Fruit fly (Drosophila melanogaster) whole organism, adult: ENCODE measurements around the gene crol.
A peak's percentile ranks its signal among the peaks of the same experiment; 100 is the strongest.

Source experiments
- CG11617 ChIP-seq: fragments of 200-800 bp; sonication (Bioruptor generic); optimal IDR thresholded peaks from 2 replicates; lab custom pipeline; 2017; ENCODE audit warnings: mild to moderate bottlenecking, missing biosample characterization, missing genetic modification reagents, missing genetic modification characterization
- CG12768 ChIP-seq: fragments of 200-800 bp; sonication (Bioruptor generic); optimal IDR thresholded peaks from 2 replicates; lab custom pipeline; 2017; ENCODE audit warnings: missing biosample characterization, missing genetic modification characterization, mild to moderate bottlenecking, moderate library complexity, missing genetic modification reagents
- CG14711 ChIP-seq: fragments of 200-800 bp; sonication (Bioruptor generic); optimal IDR thresholded peaks from 2 replicates; lab custom pipeline; 2018; ENCODE audit warnings: missing biosample characterization, mild to moderate bottlenecking, missing genetic modification characterization, moderate library complexity
- CG1620 ChIP-seq: fragments of 200-800 bp; sonication (Bioruptor generic); optimal IDR thresholded peaks from 2 replicates; lab custom pipeline; 2016; ENCODE audit warnings: missing biosample characterization, missing genetic modification characterization
- CG33017 ChIP-seq: fragments of 200-800 bp; sonication (Bioruptor generic); optimal IDR thresholded peaks from 2 replicates; lab custom pipeline; 2018; ENCODE audit warnings: missing biosample characterization, mild to moderate bottlenecking, missing genetic modification characterization, moderate library complexity
- CG5204 ChIP-seq: fragments of 200-800 bp; sonication (Bioruptor generic); optimal IDR thresholded peaks from 2 replicates; lab custom pipeline; 2016; ENCODE audit warnings: missing biosample characterization, missing genetic modification characterization
- CG7045 ChIP-seq: fragments of 200-800 bp; sonication (Bioruptor generic); optimal IDR thresholded peaks from 2 replicates; lab custom pipeline; 2017; ENCODE audit warnings: missing biosample characterization, mild to moderate bottlenecking, missing genetic modification characterization
- CG7101 ChIP-seq: fragments of 200-800 bp; sonication (Bioruptor generic); optimal IDR thresholded peaks from 2 replicates; lab custom pipeline; 2018; ENCODE audit warnings: missing biosample characterization, mild to moderate bottlenecking, missing genetic modification characterization, moderate library complexity
- Clk ChIP-seq: fragments of 200-800 bp; sonication (Bioruptor generic); optimal IDR thresholded peaks from 2 replicates; lab custom pipeline; 2017; ENCODE audit warnings: missing biosample characterization, missing genetic modification characterization
- Crg-1 ChIP-seq: fragments of 200-800 bp; sonication (Bioruptor generic); optimal IDR thresholded peaks from 2 replicates; lab custom pipeline; 2016; ENCODE audit warnings: missing biosample characterization, missing genetic modification characterization
- Hr96 ChIP-seq: fragments of 200-800 bp; sonication (Bioruptor generic); optimal IDR thresholded peaks from 2 replicates; lab custom pipeline; 2016; ENCODE audit warnings: missing biosample characterization, missing genetic modification characterization
- Mnt ChIP-seq: fragments of 200-800 bp; sonication (Bioruptor generic); optimal IDR thresholded peaks from 2 replicates; lab custom pipeline; 2016; ENCODE audit warnings: missing biosample characterization, mild to moderate bottlenecking, missing genetic modification characterization
- bab1 ChIP-seq: fragments of 200-800 bp; sonication (Bioruptor generic); optimal IDR thresholded peaks from 3 replicates; lab custom pipeline; 2019; ENCODE audit warnings: missing biosample characterization, mild to moderate bottlenecking, missing genetic modification characterization, moderate library complexity
- cic ChIP-seq: fragments of 200-800 bp; sonication (Bioruptor generic); optimal IDR thresholded peaks from 2 replicates; lab custom pipeline; 2017; ENCODE audit warnings: missing biosample characterization, mild to moderate bottlenecking, missing genetic modification characterization, moderate library complexity
- cnc ChIP-seq, 2 experiments: fragments of >200 bp; optimal IDR thresholded peaks; 2 replicates each; lab custom pipeline; 2017
- kay ChIP-seq: fragments of 200-800 bp; sonication (Bioruptor generic); peaks from one replicate; lab custom pipeline; 2016; ENCODE audit warnings: missing biosample characterization, missing genetic modification characterization, borderline replicate concordance
- ovo ChIP-seq: fragments of 200-800 bp; sonication (Bioruptor generic); optimal IDR thresholded peaks from 2 replicates; lab custom pipeline; 2016; ENCODE audit warnings: missing biosample characterization, missing genetic modification characterization
- pad ChIP-seq: fragments of 200-800 bp; sonication (Bioruptor generic); optimal IDR thresholded peaks from 3 replicates; lab custom pipeline; 2017; ENCODE audit warnings: missing biosample characterization, missing genetic modification characterization, mild to moderate bottlenecking, moderate library complexity, missing genetic modification reagents
- tj ChIP-seq: fragments of 200-800 bp; sonication (Bioruptor generic); optimal IDR thresholded peaks from 3 replicates; lab custom pipeline; 2017; ENCODE audit warnings: missing biosample characterization, mild to moderate bottlenecking, missing genetic modification characterization, moderate library complexity
- toe ChIP-seq: fragments of 200-800 bp; sonication (Bioruptor generic); optimal IDR thresholded peaks from 2 replicates; lab custom pipeline; 2016; ENCODE audit warnings: missing biosample characterization, missing genetic modification characterization

crol gene

dm6 chr2L:11842291-11843187, 33.3 kb upstream of the crol start, which contains the start of the genes CG44008, CG14933, CG46426 and CG42486:
TSS of gene CG44008 (minus strand) at chr2L:11842445.
TSS of gene CG14933 (plus strand) at chr2L:11842828.
TSS of gene CG46426 (plus strand) at chr2L:11842828.
TSS of gene CG42486 (plus strand) at chr2L:11843137.
- TF ChIP-seq Clk (GFP tag; lab: Kevin White, UChicago) = no peak
- no peak for TF ChIP-seq CG33017 (tag; lab: Kevin White, UChicago)
- TF ChIP-seq cic (GFP tag; lab: Kevin White, UChicago) = peak; percentile 74
- no peak for TF ChIP-seq CG12768 (GFP tag; lab: Kevin White, UChicago)
- no peak for TF ChIP-seq Mnt (GFP tag; lab: Kevin White, UChicago)
- TF ChIP-seq CG1620 (GFP tag; lab: Kevin White, UChicago) = no peak
- no peak for TF ChIP-seq Hr96 (GFP tag; lab: Kevin White, UChicago)
- TF ChIP-seq tj = peak; percentile 2
- TF ChIP-seq CG14711 (tag; lab: Kevin White, UChicago) = no peak
- TF ChIP-seq kay (GFP tag; lab: Kevin White, UChicago) = peak; percentile 98
- no peak for TF ChIP-seq toe (GFP tag; lab: Kevin White, UChicago)
- TF ChIP-seq CG11617 (GFP tag; lab: Kevin White, UChicago) = no peak

- TF ChIP-seq CG7045 (peak; percentile 6), CG7101 (tag; lab: Kevin White, UChicago) (no peak), CG11617 (GFP tag; lab: Kevin White, UChicago) (no peak), kay (GFP tag; lab: Kevin White, UChicago) (peak; percentile 95), Hr96 (GFP tag; lab: Kevin White, UChicago) (peak; percentile 4), CG12768 (GFP tag; lab: Kevin White, UChicago) (peak; percentile 32), CG33017 (tag; lab: Kevin White, UChicago) (peak; percentile 45), Crg-1 (no peak), CG5204 (peak; percentile 32)
These were observed 32.3 kb upstream of the crol start for dm6 chr2L:11841538-11841937.

- no peak for TF ChIP-seq Crg-1
- no peak for TF ChIP-seq CG1620 (GFP tag; lab: Kevin White, UChicago)
- no peak for TF ChIP-seq pad
- no peak for TF ChIP-seq CG33017 (tag; lab: Kevin White, UChicago)
- TF ChIP-seq kay (GFP tag; lab: Kevin White, UChicago) = no peak
- no peak for TF ChIP-seq bab1 (GFP tag; lab: Kevin White, UChicago)
- no peak for TF ChIP-seq toe (GFP tag; lab: Kevin White, UChicago)
These were observed 31.2 kb upstream of the crol start, which contains the start of gene CG31704 for dm6 chr2L:11840391-11840790. TSS of gene CG31704 (plus strand) at chr2L:11840691.

dm6 chr2L:11839612-11840011, 30.4 kb upstream of the crol start, which contains the start of gene Sfp33A3:
TSS of gene Sfp33A3 (plus strand) at chr2L:11839912.
- TF ChIP-seq cnc (optimal IDR thresholded peaks at IDR 0.05; lab: Kevin White, UChicago) (no peak), Mnt (GFP tag; lab: Kevin White, UChicago) (no peak), CG5204 (no peak), CG7045 (no peak), CG14711 (tag; lab: Kevin White, UChicago) (no peak), pad (no peak), ovo (GFP tag; lab: Kevin White, UChicago) (no peak), bab1 (GFP tag; lab: Kevin White, UChicago) (no peak), CG11617 (GFP tag; lab: Kevin White, UChicago) (no peak), CG7101 (tag; lab: Kevin White, UChicago) (no peak), CG12768 (GFP tag; lab: Kevin White, UChicago) (no peak), kay (GFP tag; lab: Kevin White, UChicago) (no peak), Hr96 (GFP tag; lab: Kevin White, UChicago) (no peak), Crg-1 (no peak), Clk (GFP tag; lab: Kevin White, UChicago) (no peak)

DNA sequence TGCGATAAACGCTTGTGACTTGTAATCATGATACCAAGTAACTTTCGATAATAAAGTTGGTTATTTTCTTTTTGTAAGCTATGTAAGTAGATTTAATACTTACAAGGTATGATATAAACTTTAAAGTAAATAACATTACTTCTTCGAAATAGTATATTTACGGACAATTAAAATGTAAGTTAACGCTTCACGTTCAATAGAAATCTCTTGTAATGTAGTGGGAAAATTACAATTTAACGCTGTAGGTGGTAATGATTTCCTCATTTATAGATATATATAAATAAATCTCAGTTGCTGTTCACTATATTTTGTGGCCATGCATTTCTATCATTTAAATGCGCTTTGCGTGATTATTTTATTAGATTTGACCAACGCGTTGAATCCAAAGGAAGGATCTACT, 28.2 kb upstream of the crol start, which contains the start of gene Sfp33A2:
Sfp33A2 (plus strand) TSS at position 301 of the 400 bp plus-strand sequence.
- no peak for TF ChIP-seq Hr96 (GFP tag; lab: Kevin White, UChicago)
- TF ChIP-seq ovo (GFP tag; lab: Kevin White, UChicago) = no peak
- no peak for TF ChIP-seq kay (GFP tag; lab: Kevin White, UChicago)
- no peak for TF ChIP-seq CG1620 (GFP tag; lab: Kevin White, UChicago)
- TF ChIP-seq toe (GFP tag; lab: Kevin White, UChicago) = no peak
- no peak for TF ChIP-seq tj
- no peak for TF ChIP-seq cic (GFP tag; lab: Kevin White, UChicago)
- TF ChIP-seq Mnt (GFP tag; lab: Kevin White, UChicago) = no peak
- TF ChIP-seq Clk (GFP tag; lab: Kevin White, UChicago) = no peak
- TF ChIP-seq cnc (optimal IDR thresholded peaks at IDR 0.05; lab: Kevin White, UChicago) = no peak

dm6 chr2L:11836943-11837342, 27.7 kb upstream of the crol start, which contains the start of gene Sfp33A4:
TSS of gene Sfp33A4 (plus strand) at chr2L:11837243.
- no peak for TF ChIP-seq CG1620 (GFP tag; lab: Kevin White, UChicago)
- TF ChIP-seq CG5204 = no peak
- TF ChIP-seq CG11617 (GFP tag; lab: Kevin White, UChicago) = no peak
- no peak for TF ChIP-seq CG33017 (tag; lab: Kevin White, UChicago)
- no peak for TF ChIP-seq CG7101 (tag; lab: Kevin White, UChicago)
- no peak for TF ChIP-seq Crg-1
- no peak for TF ChIP-seq pad
- TF ChIP-seq Clk (GFP tag; lab: Kevin White, UChicago) = no peak
- TF ChIP-seq CG7045 = no peak
- no peak for TF ChIP-seq ovo (GFP tag; lab: Kevin White, UChicago)
- no peak for TF ChIP-seq CG12768 (GFP tag; lab: Kevin White, UChicago)
- no peak for TF ChIP-seq tj
- no peak for TF ChIP-seq CG14711 (tag; lab: Kevin White, UChicago)
- TF ChIP-seq Hr96 (GFP tag; lab: Kevin White, UChicago) = no peak
- no peak for TF ChIP-seq cic (GFP tag; lab: Kevin White, UChicago)
- no peak for TF ChIP-seq kay (GFP tag; lab: Kevin White, UChicago)
- TF ChIP-seq toe (GFP tag; lab: Kevin White, UChicago) = no peak
